Worm (Caenorhabditis elegans) whole organism, early embryonic: ENCODE measurements around the gene gad-1.

Experiments used
- B0310.2 ChIP-seq: sonication (generic microtip); optimal IDR thresholded peaks from 2 replicates; lab custom pipeline; 2016; ENCODE audit warnings: mild to moderate bottlenecking, missing genetic modification characterization, missing compliant biosample characterization
- ama-1 ChIP-seq: fragments of 150-350 bp; optimal IDR thresholded peaks from 2 replicates; lab custom pipeline; 2014
- flt-1 ChIP-seq: fragments of 200-800 bp; sonication (Bioruptor generic); IDR thresholded peaks from 2 replicates; pipeline ENCODE4 v1.3.6; 2022; ENCODE audit warnings: missing genetic modification characterization, missing compliant biosample characterization
- hnd-1 ChIP-seq: sonication (generic microtip); optimal IDR thresholded peaks from 2 replicates; lab custom pipeline; 2016; ENCODE audit warnings: missing genetic modification characterization, missing compliant biosample characterization
- scrt-1 ChIP-seq: fragments of 200-800 bp; sonication (Bioruptor generic); IDR thresholded peaks from 2 replicates; pipeline ENCODE4 v1.3.6; 2022; ENCODE audit warnings: missing genetic modification characterization, missing compliant biosample characterization
- sea-1 ChIP-seq: fragments of 200-800 bp; sonication (Bioruptor generic); conservative IDR thresholded peaks from 2 replicates; pipeline ENCODE4 v1.3.6; 2022; ENCODE audit warnings: missing genetic modification characterization, missing compliant biosample characterization
- tbx-11 ChIP-seq: fragments of 200-800 bp; sonication (Bioruptor generic); IDR thresholded peaks from 2 replicates; pipeline ENCODE4 v1.3.6; 2022; ENCODE audit warnings: missing genetic modification characterization, missing compliant biosample characterization
- tbx-37 ChIP-seq: fragments of 200-800 bp; sonication (Bioruptor generic); conservative IDR thresholded peaks from 2 replicates; pipeline ENCODE4 v1.3.6; 2022; ENCODE audit warnings: missing genetic modification reagents, missing genetic modification characterization, missing compliant biosample characterization
- tra-4 ChIP-seq: sonication (generic microtip); optimal IDR thresholded peaks from 2 replicates; lab custom pipeline; 2017; ENCODE audit warnings: missing genetic modification characterization, missing compliant biosample characterization

- TF ChIP-seq B0310.2 (no peak), ama-1 (no peak), scrt-1 (GFP tag; lab: Robert Waterston, UW) (no peak), flt-1 (no peak), tra-4 (tag; lab: Kevin White, UChicago) (no peak), tbx-37 (GFP tag; lab: Robert Waterston, UW) (no peak), hnd-1 (tag; lab: Kevin White, UChicago) (no peak), sea-1 (GFP tag; lab: Robert Waterston, UW) (no peak), tbx-11 (GFP tag; lab: Robert Waterston, UW) (no peak)
Measured at ce11 chrV:6471208-6471607, 37.9 kb upstream of the gad-1 start.
